2 worm cellular contexts compared by ENCODE assay signal in genomic region chrIII:11524073-11524472, ce11.
TF ChIP-seq lines count a peak whose summit lies in the region.

No protein-coding gene starts in this region.

TF ChIP-seq in whole organism, L4 larva, 104 proteins besides CTCF, POLR2A, EP300 and RAD21:
- TF ChIP-seq ces-1 (GFP tag; optimal IDR thresholded peaks at IDR 0.05; lab: Kevin White, UChicago) (no peak), skn-1 (tag; optimal IDR thresholded peaks at IDR 0.05; lab: Kevin White, UChicago) (no peak), F49E8.2 (tag; optimal IDR thresholded peaks at IDR 0.05; lab: Kevin White, UChicago; ENCODE audit: borderline replicate concordance) (peak; percentile 70), lin-38 (GFP tag; IDR thresholded peaks at IDR 0.05; lab: Robert Waterston, UW) (peak; percentile 61), Y48G9A.11 (GFP tag; IDR thresholded peaks at IDR 0.05; lab: Robert Waterston, UW) (peak; percentile 41; the same call in 1 of the 2 replicates), unc-130 (GFP tag; optimal IDR thresholded peaks at IDR 0.05; lab: Kevin White, UChicago) (peak; percentile 23)

TF ChIP-seq in whole organism, young adult, 124 proteins besides CTCF, POLR2A, EP300 and RAD21 (continues in another document):
- no peak for TF ChIP-seq ama-1 (optimal IDR thresholded peaks at IDR 0.05; lab: Kevin White, UChicago)
- no peak for TF ChIP-seq ama-1 (GFP tag; optimal IDR thresholded peaks at IDR 0.05; lab: Kevin White, UChicago)
- TF ChIP-seq snpc-4 (GFP tag; optimal IDR thresholded peaks at IDR 0.05; lab: Kevin White, UChicago), result no peak
- no peak for TF ChIP-seq snpc-4 (tag; optimal IDR thresholded peaks at IDR 0.05; lab: Kevin White, UChicago)
- peak; percentile 42 for TF ChIP-seq efl-1 (GFP tag; optimal IDR thresholded peaks at IDR 0.05; lab: Kevin White, UChicago)
- peak; percentile 60; the same call in 1 of the 2 replicates for TF ChIP-seq ceh-91 (GFP tag; IDR thresholded peaks at IDR 0.05; lab: Robert Waterston, UW)
- no peak for TF ChIP-seq B0019.2 (GFP tag; conservative IDR thresholded peaks at IDR 0.05; lab: Robert Waterston, UW)
- TF ChIP-seq F37B4.10 (GFP tag; IDR thresholded peaks at IDR 0.05; lab: Robert Waterston, UW), result no peak
- no peak for TF ChIP-seq somi-1 (GFP tag; optimal IDR thresholded peaks at IDR 0.05; lab: Kevin White, UChicago)
- no peak for TF ChIP-seq zim-3 (tag; optimal IDR thresholded peaks at IDR 0.05; lab: Kevin White, UChicago)
- TF ChIP-seq attf-6 (GFP tag; IDR thresholded peaks at IDR 0.05; lab: Robert Waterston, UW), result no peak
- no peak for TF ChIP-seq K12H6.12 (tag; optimal IDR thresholded peaks at IDR 0.05; lab: Kevin White, UChicago)
- peak; percentile 96 for TF ChIP-seq madf-6 (GFP tag; IDR thresholded peaks at IDR 0.05; lab: Robert Waterston, UW)
- no peak for TF ChIP-seq aptf-3 (GFP tag; IDR thresholded peaks at IDR 0.05; lab: Robert Waterston, UW)
- no peak for TF ChIP-seq attf-3 (GFP tag; conservative IDR thresholded peaks at IDR 0.05; lab: Robert Waterston, UW)
- 0 out of 2 replicates have a peak, but pooled peaks have one; percentile 45 for TF ChIP-seq B0336.3 (GFP tag; IDR thresholded peaks at IDR 0.05; lab: Robert Waterston, UW)
- no peak for TF ChIP-seq ceh-79 (tag; optimal IDR thresholded peaks at IDR 0.05; lab: Kevin White, UChicago)
- peak; percentile 31 for TF ChIP-seq tlf-1 (GFP tag; optimal IDR thresholded peaks at IDR 0.05; lab: Kevin White, UChicago)
- no peak for TF ChIP-seq nhr-80 (tag; optimal IDR thresholded peaks at IDR 0.05; lab: Kevin White, UChicago)
- TF ChIP-seq chd-7 (tag; optimal IDR thresholded peaks at IDR 0.05; lab: Kevin White, UChicago), result no peak
- TF ChIP-seq F52B5.7 (tag; optimal IDR thresholded peaks at IDR 0.05; lab: Kevin White, UChicago), result no peak
- TF ChIP-seq snpc-1.3 (tag; optimal IDR thresholded peaks at IDR 0.05; lab: Kevin White, UChicago; ENCODE audit: insufficient read depth), result peak; percentile 84
- TF ChIP-seq Y95B8A.8 (GFP tag; IDR thresholded peaks at IDR 0.05; lab: Robert Waterston, UW), result 0 out of 2 replicates have a peak, but pooled peaks have one; percentile 41
- no peak for TF ChIP-seq pha-4 (tag; optimal IDR thresholded peaks at IDR 0.05; lab: Kevin White, UChicago)
- no peak for TF ChIP-seq nhr-179 (tag; optimal IDR thresholded peaks at IDR 0.05; lab: Kevin White, UChicago)
- TF ChIP-seq dox-1 (GFP tag; IDR thresholded peaks at IDR 0.05; lab: Robert Waterston, UW), result peak; percentile 42; the same call in 1 of the 2 replicates
- TF ChIP-seq hrde-1 (tag; optimal IDR thresholded peaks at IDR 0.05; lab: Kevin White, UChicago; ENCODE audit: borderline replicate concordance), result no peak
- TF ChIP-seq mes-4 (tag; optimal IDR thresholded peaks at IDR 0.05; lab: Kevin White, UChicago), result no peak
- TF ChIP-seq lsl-1 (GFP tag; optimal IDR thresholded peaks at IDR 0.05; lab: Kevin White, UChicago), result peak; percentile 96
- TF ChIP-seq nhr-90 (tag; optimal IDR thresholded peaks at IDR 0.05; lab: Kevin White, UChicago), result no peak
- TF ChIP-seq unc-130 (GFP tag; optimal IDR thresholded peaks at IDR 0.05; lab: Kevin White, UChicago), result no peak
- TF ChIP-seq lin-54 (GFP tag; optimal IDR thresholded peaks at IDR 0.05; lab: Kevin White, UChicago), result peak; percentile 85
- TF ChIP-seq rec-8 (tag; optimal IDR thresholded peaks at IDR 0.05; lab: Kevin White, UChicago), result no peak
- TF ChIP-seq ceh-27 (GFP tag; optimal IDR thresholded peaks at IDR 0.05; lab: Kevin White, UChicago), result no peak
- TF ChIP-seq Y67H2A.10 (GFP tag; conservative IDR thresholded peaks at IDR 0.05; lab: Robert Waterston, UW), result no peak
- 0 out of 2 replicates have a peak, but pooled peaks have one; percentile 21 for TF ChIP-seq rcor-1 (GFP tag; IDR thresholded peaks at IDR 0.05; lab: Robert Waterston, UW)
- no peak for TF ChIP-seq snpc-1.1 (tag; optimal IDR thresholded peaks at IDR 0.05; lab: Kevin White, UChicago; ENCODE audit: insufficient read depth)
- TF ChIP-seq madf-8 (GFP tag; conservative IDR thresholded peaks at IDR 0.05; lab: Robert Waterston, UW), result peak; percentile 83
- 0 out of 2 replicates have a peak, but pooled peaks have one; percentile 54 for TF ChIP-seq hsf-1 (GFP tag; IDR thresholded peaks at IDR 0.05; lab: Robert Waterston, UW)
- TF ChIP-seq nfyb-1 (GFP tag; IDR thresholded peaks at IDR 0.05; lab: Robert Waterston, UW), result no peak; the same call in 1 of the 2 replicates
- no peak for TF ChIP-seq hmg-20 (GFP tag; IDR thresholded peaks at IDR 0.05; lab: Robert Waterston, UW)
- TF ChIP-seq pbrm-1 (GFP tag; IDR thresholded peaks at IDR 0.05; lab: Robert Waterston, UW), result peak; percentile 39; the same call in 1 of the 2 replicates
- no peak for TF ChIP-seq madf-10 (tag; optimal IDR thresholded peaks at IDR 0.05; lab: Kevin White, UChicago)
- TF ChIP-seq ceh-100 (GFP tag; IDR thresholded peaks at IDR 0.05; lab: Robert Waterston, UW), result peak; percentile 52; the same call in 1 of the 2 replicates
- peak; percentile 94 for TF ChIP-seq hmg-1.2 (GFP tag; IDR thresholded peaks at IDR 0.05; lab: Robert Waterston, UW)
- no peak for TF ChIP-seq sea-2 (GFP tag; IDR thresholded peaks at IDR 0.05; lab: Robert Waterston, UW)
- no peak for TF ChIP-seq nfya-2 (GFP tag; IDR thresholded peaks at IDR 0.05; lab: Robert Waterston, UW)
- TF ChIP-seq nhr-27 (tag; optimal IDR thresholded peaks at IDR 0.05; lab: Kevin White, UChicago), result no peak
- TF ChIP-seq F23B12.7 (tag; optimal IDR thresholded peaks at IDR 0.05; lab: Kevin White, UChicago; ENCODE audit: insufficient read depth), result no peak
- TF ChIP-seq B0261.1 (tag; optimal IDR thresholded peaks at IDR 0.05; lab: Kevin White, UChicago), result no peak
- no peak for TF ChIP-seq ekl-4 (GFP tag; IDR thresholded peaks at IDR 0.05; lab: Robert Waterston, UW)
- peak; percentile 65 for TF ChIP-seq mcd-1 (GFP tag; IDR thresholded peaks at IDR 0.05; lab: Robert Waterston, UW)
- TF ChIP-seq F39B2.1 (GFP tag; IDR thresholded peaks at IDR 0.05; lab: Robert Waterston, UW), result no peak
- TF ChIP-seq ceh-58 (GFP tag; IDR thresholded peaks at IDR 0.05; lab: Robert Waterston, UW), result no peak
- no peak for TF ChIP-seq cebp-1 (GFP tag; IDR thresholded peaks at IDR 0.05; lab: Robert Waterston, UW)
- no peak for TF ChIP-seq cebp-1 (tag; optimal IDR thresholded peaks at IDR 0.05; lab: Kevin White, UChicago)
- no peak for TF ChIP-seq him-1 (tag; optimal IDR thresholded peaks at IDR 0.05; lab: Kevin White, UChicago)
- TF ChIP-seq dpl-1 (GFP tag; optimal IDR thresholded peaks at IDR 0.05; lab: Kevin White, UChicago), result no peak
- TF ChIP-seq akir-1 (GFP tag; optimal IDR thresholded peaks at IDR 0.05; lab: Kevin White, UChicago), result no peak
- peak; percentile 17 for TF ChIP-seq tbp1 (GFP tag; optimal IDR thresholded peaks at IDR 0.05; lab: Kevin White, UChicago)
- TF ChIP-seq ccch-3 (GFP tag; optimal IDR thresholded peaks at IDR 0.05; lab: Kevin White, UChicago), result no peak
- no peak for TF ChIP-seq hlh-26 (GFP tag; conservative IDR thresholded peaks at IDR 0.05; lab: Robert Waterston, UW)
- no peak for TF ChIP-seq hlh-12 (tag; optimal IDR thresholded peaks at IDR 0.05; lab: Kevin White, UChicago)
- TF ChIP-seq mel-28 (tag; optimal IDR thresholded peaks at IDR 0.05; lab: Kevin White, UChicago; ENCODE audit: borderline replicate concordance), result no peak
- no peak for TF ChIP-seq unc-62 (GFP tag; optimal IDR thresholded peaks at IDR 0.05; lab: Kevin White, UChicago)
- TF ChIP-seq cebp-2 (GFP tag; IDR thresholded peaks at IDR 0.05; lab: Robert Waterston, UW), result no peak
- no peak for TF ChIP-seq mxl-1 (tag; optimal IDR thresholded peaks at IDR 0.05; lab: Kevin White, UChicago)
- peak; percentile 83 for TF ChIP-seq xnd-1 (tag; optimal IDR thresholded peaks at IDR 0.05; lab: Kevin White, UChicago)
- peak; percentile 31 for TF ChIP-seq snpc-3.4 (tag; optimal IDR thresholded peaks at IDR 0.05; lab: Kevin White, UChicago)
- no peak for TF ChIP-seq egl-18 (GFP tag; IDR thresholded peaks at IDR 0.05; lab: Robert Waterston, UW)
- TF ChIP-seq lin-40 (tag; optimal IDR thresholded peaks at IDR 0.05; lab: Kevin White, UChicago), result no peak
- peak; percentile 97 for TF ChIP-seq F33H1.4 (GFP tag; IDR thresholded peaks at IDR 0.05; lab: Robert Waterston, UW)
- peak; percentile 74 for TF ChIP-seq F49E8.2 (tag; optimal IDR thresholded peaks at IDR 0.05; lab: Kevin White, UChicago; ENCODE audit: insufficient read depth)
- peak; percentile 84 for TF ChIP-seq D2030.7 (GFP tag; IDR thresholded peaks at IDR 0.05; lab: Robert Waterston, UW)
- no peak for TF ChIP-seq rpc-1 (optimal IDR thresholded peaks at IDR 0.05; lab: Kevin White, UChicago)
- no peak for TF ChIP-seq rpc-1 (tag; optimal IDR thresholded peaks at IDR 0.05; lab: Kevin White, UChicago)
- TF ChIP-seq lin-26 (GFP tag; IDR thresholded peaks at IDR 0.05; lab: Robert Waterston, UW), result no peak
- TF ChIP-seq ztf-25 (GFP tag; IDR thresholded peaks at IDR 0.05; lab: Robert Waterston, UW), result no peak
- TF ChIP-seq attf-5 (GFP tag; optimal IDR thresholded peaks at IDR 0.05; lab: Kevin White, UChicago), result no peak
- no peak for TF ChIP-seq ztf-18 (tag; optimal IDR thresholded peaks at IDR 0.05; lab: Kevin White, UChicago)
- TF ChIP-seq tbx-9 (tag; optimal IDR thresholded peaks at IDR 0.05; lab: Kevin White, UChicago; ENCODE audit: borderline replicate concordance), result no peak
- TF ChIP-seq madf-3 (GFP tag; IDR thresholded peaks at IDR 0.05; lab: Robert Waterston, UW), result 0 out of 2 replicates have a peak, but pooled peaks have one; percentile 73
- TF ChIP-seq let-526 (GFP tag; IDR thresholded peaks at IDR 0.05; lab: Robert Waterston, UW), result no peak
- no peak for TF ChIP-seq K11D2.4 (GFP tag; IDR thresholded peaks at IDR 0.05; lab: Robert Waterston, UW)
- TF ChIP-seq C17E4.6 (GFP tag; IDR thresholded peaks at IDR 0.05; lab: Robert Waterston, UW), result no peak
- TF ChIP-seq sdz-38 (tag; optimal IDR thresholded peaks at IDR 0.05; lab: Kevin White, UChicago), result no peak
- no peak for TF ChIP-seq Y53G8AR.9 (GFP tag; conservative IDR thresholded peaks at IDR 0.05; lab: Robert Waterston, UW)

Comparison
In these comparisons a context has a peak if more than half of its experiments do, and no peak if none do; other contexts are left out.
1. Of the 7 proteins assayed by ChIP-seq in both whole organism, young adult and whole organism, L4 larva: peak only in whole organism, young adult: none; only in whole organism, L4 larva: unc-130; in both: F49E8.2; in neither: 5.